Fruit fly (Drosophila melanogaster) whole organism, embryonic: Measurements from ENCODE around the gene DEF8.

Source experiments
- ATbp ChIP-seq: fragments of 200-800 bp; sonication (Bioruptor generic); optimal IDR thresholded peaks from 2 replicates; lab custom pipeline; 2017; ENCODE audit warnings: missing biosample characterization, mild to moderate bottlenecking, missing genetic modification characterization, missing genetic modification reagents
- B-H1 ChIP-seq: fragments of 200-800 bp; sonication (Bioruptor generic); IDR thresholded peaks from 3 replicates; pipeline ENCODE4 v1.3.6; 2022; ENCODE audit warnings: missing biosample characterization, missing genetic modification characterization
- BEAF-32 ChIP-seq: fragments of 200-800 bp; sonication (Bioruptor generic); optimal IDR thresholded peaks from 3 replicates; lab custom pipeline; 2017; ENCODE audit warnings: missing biosample characterization, missing genetic modification characterization, mild to moderate bottlenecking, moderate library complexity, missing genetic modification reagents
- CG11085 ChIP-seq: fragments of 200-800 bp; sonication (Bioruptor generic); IDR thresholded peaks from 2 replicates; pipeline ENCODE4 v1.3.6; 2022; ENCODE audit warnings: missing biosample characterization, missing genetic modification characterization
- CG11695 ChIP-seq: fragments of 200-800 bp; sonication (Bioruptor generic); IDR thresholded peaks from 3 replicates; pipeline ENCODE4 v1.3.6; 2022; ENCODE audit warnings: missing biosample characterization, missing genetic modification characterization
- CG12071 ChIP-seq: fragments of 200-800 bp; sonication (Bioruptor generic); optimal IDR thresholded peaks from 3 replicates; lab custom pipeline; 2018; ENCODE audit warnings: missing biosample characterization, mild to moderate bottlenecking, missing genetic modification characterization
- CG1233 ChIP-seq: fragments of 200-800 bp; sonication (Bioruptor generic); optimal IDR thresholded peaks from 4 replicates; lab custom pipeline; 2018; ENCODE audit warnings: missing biosample characterization, mild to moderate bottlenecking, missing genetic modification characterization
- CG15479 ChIP-seq: fragments of 200-800 bp; sonication (Bioruptor generic); optimal IDR thresholded peaks from 3 replicates; lab custom pipeline; 2019; ENCODE audit warnings: missing biosample characterization, mild to moderate bottlenecking, missing genetic modification characterization, moderate library complexity
- CG1603 ChIP-seq: fragments of 200-800 bp; sonication (Bioruptor generic); optimal IDR thresholded peaks from 2 replicates; lab custom pipeline; 2019; ENCODE audit warnings: missing biosample characterization, mild to moderate bottlenecking, missing genetic modification characterization, moderate library complexity
- CG17612 ChIP-seq: fragments of 200-800 bp; sonication (Bioruptor generic); IDR thresholded peaks from 2 replicates; pipeline ENCODE4 v1.3.6; 2022; ENCODE audit warnings: missing biosample characterization, missing genetic modification characterization
- CG3163 ChIP-seq: fragments of 200-800 bp; sonication (Bioruptor generic); optimal IDR thresholded peaks from 3 replicates; lab custom pipeline; 2016; ENCODE audit warnings: missing biosample characterization, missing genetic modification characterization
- CG3281 ChIP-seq: fragments of 200-800 bp; sonication (Bioruptor generic); optimal IDR thresholded peaks from 3 replicates; lab custom pipeline; 2017; ENCODE audit warnings: missing biosample characterization, mild to moderate bottlenecking, missing genetic modification characterization
- CG4730 ChIP-seq: fragments of 200-800 bp; sonication (Bioruptor generic); IDR thresholded peaks from 2 replicates; pipeline ENCODE4 v1.3.6; 2022; ENCODE audit warnings: missing biosample characterization, missing genetic modification characterization
- CG4820 ChIP-seq: fragments of 200-800 bp; sonication (Bioruptor generic); optimal IDR thresholded peaks from 3 replicates; lab custom pipeline; 2016; ENCODE audit warnings: missing biosample characterization, missing genetic modification characterization
- CoRest ChIP-seq: fragments of 200-800 bp; sonication (Bioruptor generic); optimal IDR thresholded peaks from 3 replicates; lab custom pipeline; 2018; ENCODE audit warnings: missing biosample characterization, mild to moderate bottlenecking, missing genetic modification characterization, moderate library complexity
- D19A ChIP-seq: fragments of 200-800 bp; optimal IDR thresholded peaks from 3 replicates; lab custom pipeline; 2019; ENCODE audit warnings: missing biosample characterization, mild to moderate bottlenecking, missing genetic modification characterization, moderate library complexity
- Dref ChIP-seq: fragments of 200-800 bp; sonication (Bioruptor generic); IDR thresholded peaks from 2 replicates; pipeline ENCODE4 v1.3.6; 2022; ENCODE audit warnings: missing biosample characterization, missing genetic modification characterization
- Fer2 ChIP-seq: fragments of 200-800 bp; sonication (Bioruptor generic); optimal IDR thresholded peaks from 2 replicates; lab custom pipeline; 2018; ENCODE audit warnings: missing biosample characterization, mild to moderate bottlenecking, missing genetic modification characterization, moderate library complexity
- H15 ChIP-seq: fragments of 200-800 bp; sonication (Bioruptor generic); IDR thresholded peaks from 3 replicates; pipeline ENCODE4 v1.3.6; 2022; ENCODE audit warnings: missing biosample characterization, missing genetic modification characterization
- Hey ChIP-seq: fragments of 200-800 bp; sonication (Bioruptor generic); optimal IDR thresholded peaks from 3 replicates; lab custom pipeline; 2018; ENCODE audit warnings: missing biosample characterization, mild to moderate bottlenecking, missing genetic modification characterization
- HmgD ChIP-seq: fragments of 200-800 bp; sonication (Bioruptor generic); optimal IDR thresholded peaks from 3 replicates; lab custom pipeline; 2016; ENCODE audit warnings: missing biosample characterization, missing genetic modification characterization
- Jarid2 ChIP-seq: fragments of 200-800 bp; sonication (Bioruptor generic); optimal IDR thresholded peaks from 3 replicates; lab custom pipeline; 2017; ENCODE audit warnings: mild to moderate bottlenecking, missing biosample characterization, missing genetic modification reagents, missing genetic modification characterization
- Mad ChIP-seq: fragments of 200-800 bp; sonication (Bioruptor generic); optimal IDR thresholded peaks from 2 replicates; lab custom pipeline; 2016; ENCODE audit warnings: missing biosample characterization, missing genetic modification characterization
- Med ChIP-seq: fragments of 200-800 bp; sonication (Bioruptor generic); peaks from one replicate; lab custom pipeline; 2016; ENCODE audit warnings: missing biosample characterization, missing genetic modification characterization, mild to moderate bottlenecking, inconsistent platforms, moderate library complexity
- Ssrp ChIP-seq: fragments of 200-800 bp; sonication (Bioruptor generic); optimal IDR thresholded peaks from 2 replicates; lab custom pipeline; 2018; ENCODE audit warnings: missing biosample characterization, mild to moderate bottlenecking, missing genetic modification characterization, moderate library complexity
- Stat92E ChIP-seq, 3 experiments: fragments of >200 bp in 2 of 3; fragments of 200-800 bp in 1 of 3; sonication (Bioruptor generic) in 1 of 3; optimal IDR thresholded peaks; 2 replicates each; lab custom pipeline; 2017 to 2019; ENCODE audit warnings: missing biosample characterization in 3 of 3, missing genetic modification characterization in 3 of 3, mild to moderate bottlenecking in 1 of 3, moderate library complexity in 1 of 3
- abd-A ChIP-seq: fragments of 200-800 bp; sonication (Bioruptor generic); optimal IDR thresholded peaks from 3 replicates; lab custom pipeline; 2019; ENCODE audit warnings: missing biosample characterization, mild to moderate bottlenecking, missing genetic modification characterization, moderate library complexity
- az2 ChIP-seq: fragments of 200-800 bp; sonication (Bioruptor generic); optimal IDR thresholded peaks from 3 replicates; lab custom pipeline; 2016; ENCODE audit warnings: missing biosample characterization, missing genetic modification characterization
- eyg ChIP-seq: fragments of 200-800 bp; sonication (Bioruptor generic); optimal IDR thresholded peaks from 3 replicates; lab custom pipeline; 2016; ENCODE audit warnings: missing biosample characterization, missing genetic modification characterization
- fd3F ChIP-seq: fragments of 200-800 bp; sonication (Bioruptor generic); optimal IDR thresholded peaks from 2 replicates; lab custom pipeline; 2018; ENCODE audit warnings: missing biosample characterization, mild to moderate bottlenecking, missing genetic modification characterization, moderate library complexity
- fru ChIP-seq: fragments of >200 bp; optimal IDR thresholded peaks from 2 replicates; lab custom pipeline; 2017
- gt ChIP-seq: fragments of 200-800 bp; sonication (Bioruptor generic); IDR thresholded peaks from 2 replicates; pipeline ENCODE4 v1.3.6; 2022; ENCODE audit warnings: missing biosample characterization, missing genetic modification characterization
- her ChIP-seq: fragments of 200-800 bp; sonication (Bioruptor generic); optimal IDR thresholded peaks from 2 replicates; lab custom pipeline; 2016; ENCODE audit warnings: missing biosample characterization, missing genetic modification characterization
- hkb ChIP-seq, 2 experiments: fragments of 200-800 bp in 1 of 2; fragments of >200 bp in 1 of 2; sonication (Bioruptor generic) in 1 of 2; IDR thresholded peaks in 1 of 2; optimal IDR thresholded peaks in 1 of 2; 2 replicates each; pipeline versions ENCODE4 v1.3.6 to Lab custom; 2017 to 2022; ENCODE audit warnings: missing biosample characterization in 1 of 2, missing genetic modification characterization in 1 of 2
- jumu ChIP-seq: fragments of 200-800 bp; sonication (Bioruptor generic); optimal IDR thresholded peaks from 3 replicates; lab custom pipeline; 2016; ENCODE audit warnings: missing biosample characterization, missing genetic modification characterization
- lbe ChIP-seq: fragments of 200-800 bp; sonication (Bioruptor generic); optimal IDR thresholded peaks from 2 replicates; lab custom pipeline; 2016; ENCODE audit warnings: missing biosample characterization, mild to moderate bottlenecking, missing genetic modification characterization
- nmo ChIP-seq: fragments of 200-800 bp; sonication (Bioruptor generic); optimal IDR thresholded peaks from 2 replicates; lab custom pipeline; 2018; ENCODE audit warnings: missing biosample characterization, mild to moderate bottlenecking, missing genetic modification characterization, moderate library complexity
- odd ChIP-seq: fragments of 200-800 bp; sonication (Bioruptor generic); optimal IDR thresholded peaks from 2 replicates; lab custom pipeline; 2017; ENCODE audit warnings: missing biosample characterization, mild to moderate bottlenecking, missing genetic modification characterization
- org-1 ChIP-seq: fragments of 200-800 bp; sonication (Bioruptor generic); optimal IDR thresholded peaks from 2 replicates; lab custom pipeline; 2017; ENCODE audit warnings: missing biosample characterization, missing genetic modification characterization
- prd ChIP-seq, 3 experiments: fragments of >200 bp in 2 of 3; fragments of 200-800 bp in 1 of 3; sonication (Bioruptor generic) in 1 of 3; optimal IDR thresholded peaks in 2 of 3; IDR thresholded peaks in 1 of 3; 2 replicates in 2 of 3; 3 replicates in 1 of 3; pipeline versions ENCODE4 v1.3.6 to Lab custom; 2017 to 2022; ENCODE audit warnings: missing biosample characterization in 1 of 3, missing genetic modification characterization in 1 of 3
- pros ChIP-seq: fragments of 200-800 bp; sonication (Bioruptor generic); optimal IDR thresholded peaks from 3 replicates; lab custom pipeline; 2019; ENCODE audit warnings: missing biosample characterization, mild to moderate bottlenecking, missing genetic modification characterization, moderate library complexity
- sim ChIP-seq: fragments of 200-800 bp; sonication (Bioruptor generic); IDR thresholded peaks from 2 replicates; pipeline ENCODE4 v1.3.6; 2022; ENCODE audit warnings: missing biosample characterization, missing genetic modification characterization
- sqz ChIP-seq: fragments of 200-800 bp; sonication (Bioruptor generic); optimal IDR thresholded peaks from 3 replicates; lab custom pipeline; 2018; ENCODE audit warnings: missing biosample characterization, mild to moderate bottlenecking, missing genetic modification characterization
- tap ChIP-seq: fragments of 200-800 bp; optimal IDR thresholded peaks from 3 replicates; lab custom pipeline; 2019; ENCODE audit warnings: missing biosample characterization, mild to moderate bottlenecking, missing genetic modification characterization, moderate library complexity
- zen ChIP-seq: fragments of 200-800 bp; sonication (Bioruptor generic); optimal IDR thresholded peaks from 3 replicates; lab custom pipeline; 2018; ENCODE audit warnings: missing biosample characterization, mild to moderate bottlenecking, missing genetic modification characterization, moderate library complexity

The DEF8 gene

DNA sequence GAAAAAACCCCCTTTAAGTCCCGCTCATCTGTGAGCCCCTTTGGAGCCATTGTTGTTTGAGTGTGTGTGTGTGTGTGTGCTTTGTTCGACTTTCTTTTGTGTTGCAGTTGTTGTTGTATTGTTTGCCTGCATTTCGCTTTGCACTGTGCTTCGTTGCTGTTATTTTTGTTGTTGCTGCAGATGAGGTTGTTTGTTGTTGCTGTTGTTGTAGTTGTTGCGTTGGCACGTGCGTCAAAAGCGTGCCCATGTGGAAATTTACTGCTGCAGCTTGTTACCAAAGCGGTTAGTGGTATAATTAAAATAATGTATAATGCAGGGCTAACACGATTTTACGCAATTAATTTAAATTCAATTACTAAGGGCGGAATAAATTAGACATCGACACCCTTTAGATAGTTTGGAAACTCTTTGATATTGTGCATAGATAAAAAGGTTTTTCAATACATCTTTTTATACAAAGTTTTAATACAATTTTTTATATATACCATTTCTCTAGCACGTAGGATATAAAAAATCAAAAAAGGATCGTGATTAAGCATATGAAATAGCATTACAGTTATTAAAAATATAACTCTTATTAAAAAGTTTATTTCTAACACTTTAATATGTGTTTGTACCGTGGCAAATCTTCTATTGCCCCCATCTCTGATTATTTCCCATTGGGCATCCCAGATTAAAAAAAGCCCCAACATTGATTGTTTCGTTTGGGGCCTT is 41.6 kb upstream of the DEF8 start (continued):
- peak; percentile 13 for TF ChIP-seq nmo
- TF ChIP-seq CG3281 (GFP tag; lab: Kevin White, UChicago) = no peak
- no peak for TF ChIP-seq CG11085 (GFP tag; lab: Robert Waterston, UW)
- TF ChIP-seq prd (optimal IDR thresholded peaks at IDR 0.05; lab: Kevin White, UChicago) = no peak
- TF ChIP-seq prd (GFP tag; IDR thresholded peaks at IDR 0.05; lab: Robert Waterston, UW) = 0 out of 3 replicates have a peak, but pooled peaks have one; percentile 6
- TF ChIP-seq pros = peak; percentile 44
- TF ChIP-seq zen (tag; lab: Kevin White, UChicago) = no peak
- peak; percentile 48 for TF ChIP-seq abd-A (tag; lab: Kevin White, UChicago)
- TF ChIP-seq hkb (optimal IDR thresholded peaks at IDR 0.05; lab: Kevin White, UChicago) = no peak
- no peak for TF ChIP-seq hkb (GFP tag; IDR thresholded peaks at IDR 0.05; lab: Robert Waterston, UW)

DNA sequence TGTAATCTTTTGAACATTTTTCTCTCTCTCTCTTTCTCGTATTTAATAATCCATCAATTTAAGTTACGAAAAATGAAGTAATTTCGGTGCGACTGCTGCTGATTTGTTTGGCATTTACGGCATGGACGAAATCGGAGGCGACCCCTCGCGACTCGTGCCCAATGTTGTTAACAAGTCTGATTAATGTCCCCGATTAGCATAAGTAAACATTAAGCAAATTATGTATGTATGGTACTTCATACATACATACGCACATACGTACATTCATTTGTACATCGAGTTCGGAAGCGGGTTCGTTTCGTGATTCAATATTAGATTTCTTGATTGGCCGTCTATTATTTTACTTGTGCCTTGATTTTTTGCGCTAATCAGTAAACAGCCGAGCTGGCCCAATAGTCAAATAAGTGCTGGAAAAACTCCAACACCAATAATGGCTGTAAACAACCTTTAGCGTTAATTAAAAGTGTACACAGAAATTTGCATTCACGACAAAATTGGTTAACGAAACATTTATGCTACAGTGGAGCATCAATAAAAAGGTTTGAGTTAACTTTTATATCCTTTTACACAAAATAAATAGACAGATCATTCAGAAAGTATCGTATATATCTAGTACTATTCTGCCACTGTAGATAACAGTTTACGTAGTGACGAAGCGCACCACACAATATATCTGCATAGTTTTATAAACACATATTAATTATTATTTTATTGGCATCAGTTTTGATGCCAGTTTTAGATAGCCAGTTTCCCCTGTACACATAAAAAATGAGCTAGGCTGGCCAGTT is 40.9 kb upstream of the DEF8 start:
- no peak for TF ChIP-seq CG15479 (GFP tag; lab: Kevin White, UChicago)
- peak; percentile 80 for TF ChIP-seq Med (GFP tag; lab: Kevin White, UChicago)
- no peak for TF ChIP-seq jumu
- TF ChIP-seq gt (GFP tag; lab: Robert Waterston, UW) = no peak
- TF ChIP-seq CoRest (tag; lab: Kevin White, UChicago) = peak; percentile 80
- TF ChIP-seq CG1233 (GFP tag; lab: Kevin White, UChicago) = peak; percentile 43
- no peak for TF ChIP-seq Stat92E (GFP tag; optimal IDR thresholded peaks at IDR 0.05; lab: Kevin White, UChicago)
- peak; percentile 49 for TF ChIP-seq B-H1 (GFP tag; lab: Robert Waterston, UW)
- peak; percentile 73 for TF ChIP-seq sqz
- TF ChIP-seq fd3F (GFP tag; lab: Kevin White, UChicago) = peak; percentile 62
- TF ChIP-seq BEAF-32 (GFP tag; lab: Kevin White, UChicago) = no peak
- TF ChIP-seq Jarid2 (GFP tag; lab: Kevin White, UChicago) = no peak
- TF ChIP-seq lbe = no peak
- peak; percentile 54 for TF ChIP-seq az2 (GFP tag; lab: Kevin White, UChicago)
- TF ChIP-seq CG11695 (GFP tag; lab: Robert Waterston, UW) = peak; percentile 70; the same call in 2 of the 3 replicates
- peak; percentile 2 for TF ChIP-seq CG4820
- TF ChIP-seq HmgD (GFP tag; lab: Kevin White, UChicago) = no peak
- TF ChIP-seq CG3163 = no peak
- peak; percentile 32 for TF ChIP-seq CG12071
- TF ChIP-seq Hey = peak; percentile 45
- TF ChIP-seq Dref = no peak
- TF ChIP-seq H15 (GFP tag; lab: Robert Waterston, UW) = 0 out of 3 replicates have a peak, but pooled peaks have one; percentile 34
- peak; percentile 45 for TF ChIP-seq ATbp (GFP tag; lab: Kevin White, UChicago)
- no peak for TF ChIP-seq prd (optimal IDR thresholded peaks at IDR 0.05; lab: Kevin White, UChicago)
- TF ChIP-seq prd (GFP tag; IDR thresholded peaks at IDR 0.05; lab: Robert Waterston, UW) = peak; percentile 76
- TF ChIP-seq CG4730 (GFP tag; lab: Robert Waterston, UW) = peak; percentile 63
- TF ChIP-seq D19A (tag; lab: Kevin White, UChicago) = peak; percentile 29
- TF ChIP-seq her = no peak
- TF ChIP-seq sim (GFP tag; lab: Robert Waterston, UW) = no peak
- peak; percentile 53 for TF ChIP-seq org-1 (GFP tag; lab: Kevin White, UChicago)
- no peak for TF ChIP-seq fru (lab: Kevin White, UChicago)
- TF ChIP-seq CG17612 (GFP tag; lab: Robert Waterston, UW) = peak; percentile 69; the same call in 1 of the 2 replicates
- peak; percentile 53 for TF ChIP-seq odd
- peak; percentile 43 for TF ChIP-seq Mad
- peak; percentile 10 for TF ChIP-seq Ssrp (tag; lab: Kevin White, UChicago)
- peak; percentile 54 for TF ChIP-seq tap (tag; lab: Kevin White, UChicago)
- TF ChIP-seq eyg (GFP tag; lab: Kevin White, UChicago) = peak; percentile 15
- no peak for TF ChIP-seq Fer2 (tag; lab: Kevin White, UChicago)
- TF ChIP-seq CG1603 = peak; percentile 17
